Fruit fly (Drosophila melanogaster): ENCODE results near the gene Taf13.
A peak's percentile ranks its signal among the peaks of the same experiment; 100 is the strongest.

Taf13 gene

DNA sequence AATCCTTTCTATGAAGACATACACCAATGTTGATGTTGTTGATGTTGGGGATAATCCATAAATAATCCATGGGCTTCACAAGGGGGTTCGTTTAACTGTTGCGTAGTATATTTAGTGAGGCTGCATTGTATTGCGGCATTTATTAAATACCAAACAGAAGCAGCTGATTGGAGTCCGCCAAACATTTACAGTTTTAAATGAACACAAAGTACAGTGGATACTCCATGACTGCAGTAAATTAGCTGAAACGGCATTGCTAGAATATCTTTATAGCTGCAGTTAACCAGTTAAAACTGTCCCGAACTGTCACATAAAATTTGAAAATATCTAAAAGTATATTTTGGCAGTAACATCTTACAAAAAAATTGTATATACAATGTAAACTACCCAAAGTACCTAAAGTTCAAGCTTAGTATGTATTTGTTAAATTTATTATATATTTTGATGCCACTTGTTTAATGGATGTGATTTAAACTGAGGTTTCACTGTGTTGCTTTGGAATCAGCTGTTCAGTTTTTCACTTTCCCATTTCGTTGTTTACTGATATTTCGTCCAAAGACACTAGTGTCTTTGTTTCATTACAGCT is 2.5 kb downstream of the Taf13 start, which contains the start of the genes CG10747 and Pyroxd1 (continued):
- TF ChIP-seq mld (GFP tag; IDR thresholded peaks at IDR 0.05; ENCODE audit: partially characterized antibody) (no peak), Opbp (GFP tag; IDR thresholded peaks at IDR 0.05; ENCODE audit: partially characterized antibody) (no peak), CG5180 (GFP tag; optimal IDR thresholded peaks at IDR 0.05) (peak; percentile 85), Aef1 (GFP tag; IDR thresholded peaks at IDR 0.05) (peak; percentile 95), cg (GFP tag; optimal IDR thresholded peaks at IDR 0.05) (no peak), Blimp-1 (GFP tag; optimal IDR thresholded peaks at IDR 0.05) (peak; percentile 93), B-H2 (GFP tag; optimal IDR thresholded peaks at IDR 0.05) (peak; percentile 98), insv (GFP tag; optimal IDR thresholded peaks at IDR 0.05) (peak in 1 of 2 experiments; percentile 83), CG16863 (GFP tag; optimal IDR thresholded peaks at IDR 0.05) (peak; percentile 93), CG15269 (tag; optimal IDR thresholded peaks at IDR 0.05) (peak; percentile 98), Sox100B (GFP tag; optimal IDR thresholded peaks at IDR 0.05) (peak; percentile 96), ind (GFP tag; optimal IDR thresholded peaks at IDR 0.05) (peak; percentile 97), croc (GFP tag; conservative IDR thresholded peaks at IDR 0.05) (peak; percentile 94), CG8924 (tag; optimal IDR thresholded peaks at IDR 0.05) (peak; percentile 98), CG17328 (GFP tag; IDR thresholded peaks at IDR 0.05) (peak; percentile 92), CG4424 (GFP tag; optimal IDR thresholded peaks at IDR 0.05) (peak; percentile 96), CG10321 (GFP tag; IDR thresholded peaks at IDR 0.05) (peak; percentile 78), fd102C (GFP tag; optimal IDR thresholded peaks at IDR 0.05) (peak; percentile 40), Rfx (GFP tag; IDR thresholded peaks at IDR 0.05) (peak; percentile 98), salm (tag; optimal IDR thresholded peaks at IDR 0.05) (peak; percentile 94), Hr3 (GFP tag; optimal IDR thresholded peaks at IDR 0.05) (peak; percentile 97), CG7839 (tag; optimal IDR thresholded peaks at IDR 0.05) (peak; percentile 98), CG4820 (GFP tag; optimal IDR thresholded peaks at IDR 0.05) (peak; percentile 96), dati (GFP tag; IDR thresholded peaks at IDR 0.05) (peak; percentile 49; the same call in 1 of the 2 replicates), CG33557 (GFP tag; optimal IDR thresholded peaks at IDR 0.05) (peak; percentile 94), vfl (GFP tag; optimal IDR thresholded peaks at IDR 0.05) (peak; percentile 96), pfk (GFP tag; optimal IDR thresholded peaks at IDR 0.05) (peak; percentile 49), CG2712 (tag; optimal IDR thresholded peaks at IDR 0.05) (peak; percentile 97), CG12942 (GFP tag; optimal IDR thresholded peaks at IDR 0.05) (peak; percentile 96), cad (GFP tag; optimal IDR thresholded peaks at IDR 0.05) (no peak), bcd (GFP tag; optimal IDR thresholded peaks at IDR 0.05) (peak; percentile 96), nau (GFP tag; optimal IDR thresholded peaks at IDR 0.05) (peak; percentile 92), CG1529 (GFP tag; optimal IDR thresholded peaks at IDR 0.05) (peak; percentile 94), Ptx1 (GFP tag; IDR thresholded peaks at IDR 0.05) (peak; percentile 98), CG33213 (GFP tag; optimal IDR thresholded peaks at IDR 0.05) (peak; percentile 82), pnt (GFP tag; optimal IDR thresholded peaks at IDR 0.05) (peak; percentile 95), Oaz (GFP tag; IDR thresholded peaks at IDR 0.05) (peak; percentile 89), gsb-n (tag; optimal IDR thresholded peaks at IDR 0.05) (peak; percentile 94), tap (tag; optimal IDR thresholded peaks at IDR 0.05) (peak; percentile 94), CG10565 (GFP tag; optimal IDR thresholded peaks at IDR 0.05) (peak; percentile 84), CG12769 (tag; optimal IDR thresholded peaks at IDR 0.05) (peak; percentile 97), CG31224 (GFP tag; IDR thresholded peaks at IDR 0.05) (peak; percentile 89), H15 (GFP tag; IDR thresholded peaks at IDR 0.05) (peak; percentile 89), peb (GFP tag; IDR thresholded peaks at IDR 0.05) (peak; percentile 87), pb (GFP tag; optimal IDR thresholded peaks at IDR 0.05) (peak; percentile 85), CG14014 (GFP tag; IDR thresholded peaks at IDR 0.05) (peak; percentile 96), slbo (GFP tag; IDR thresholded peaks at IDR 0.05) (peak; percentile 98), sqz (GFP tag; optimal IDR thresholded peaks at IDR 0.05) (no peak), maf-S (GFP tag; optimal IDR thresholded peaks at IDR 0.05) (peak; percentile 93), lov (optimal IDR thresholded peaks at IDR 0.05) (no peak), lov (GFP tag; IDR thresholded peaks at IDR 0.05) (0 out of 3 replicates have a peak, but pooled peaks have one; percentile 65)
